Worm (Caenorhabditis elegans): ENCODE measurements around the gene F40A3.2.

DNA sequence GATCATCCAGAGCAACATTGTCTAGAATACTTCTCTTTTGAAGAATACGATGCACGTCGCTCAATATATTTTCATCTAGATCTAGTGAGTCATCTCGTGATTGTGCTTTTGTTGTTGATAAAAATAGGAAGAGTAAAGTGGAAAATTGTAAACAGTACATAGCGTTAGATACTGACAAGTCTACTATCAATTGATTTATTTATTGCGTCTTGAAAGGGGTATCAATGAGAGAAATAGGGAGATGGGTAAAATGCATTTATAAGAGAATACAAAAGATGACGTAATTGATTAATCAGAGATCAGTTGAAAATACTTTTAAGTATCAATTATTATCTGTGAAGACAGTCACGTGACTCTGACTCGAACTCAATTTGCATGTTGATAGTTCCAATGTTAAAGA, 41.8 kb upstream of the F40A3.2 start, which contains the start of gene txt-5:
- TF ChIP-seq lir-1 (GFP tag; conservative IDR thresholded peaks at IDR 0.05) (no peak), T07F8.4 (tag; optimal IDR thresholded peaks at IDR 0.05) (no peak), athp-1 (tag; optimal IDR thresholded peaks at IDR 0.05) (no peak), mcd-1 (GFP tag; IDR thresholded peaks at IDR 0.05) (no peak), ztf-26 (tag; optimal IDR thresholded peaks at IDR 0.05) (no peak), ccch-3 (GFP tag; optimal IDR thresholded peaks at IDR 0.05) (no peak), bed-2 (GFP tag; IDR thresholded peaks at IDR 0.05) (no peak), ama-1 (optimal IDR thresholded peaks at IDR 0.05) (no peak), ama-1 (GFP tag; optimal IDR thresholded peaks at IDR 0.05) (no peak), him-1 (tag; optimal IDR thresholded peaks at IDR 0.05) (no peak), rpc-1 (optimal IDR thresholded peaks at IDR 0.05) (no peak), rpc-1 (tag; optimal IDR thresholded peaks at IDR 0.05) (no peak)

Measured in whole organism, young adult.